Fruit fly (Drosophila melanogaster) whole organism, wandering third instar larva: Measurements from ENCODE around the gene lilli.

Experiments used
- Dfd ChIP-seq: fragments of >200 bp; optimal IDR thresholded peaks from 2 replicates; lab custom pipeline; 2017; ENCODE audit warnings: missing biosample characterization, missing genetic modification characterization
- Hr78 ChIP-seq: fragments of >200 bp; optimal IDR thresholded peaks from 2 replicates; lab custom pipeline; 2017; ENCODE audit warnings: missing biosample characterization, missing genetic modification characterization
- Sp1 ChIP-seq: fragments of 200-800 bp; sonication (Bioruptor generic); optimal IDR thresholded peaks from 3 replicates; lab custom pipeline; 2019; ENCODE audit warnings: missing biosample characterization, mild to moderate bottlenecking, missing genetic modification characterization, moderate library complexity
- Vsx2 ChIP-seq: fragments of 200-300, 225-300 bp; sonication (Bioruptor generic); optimal IDR thresholded peaks from 2 replicates; lab custom pipeline; 2018; ENCODE audit warnings: missing biosample characterization, missing genetic modification characterization; ENCODE audit not compliant: partially characterized antibody
- foxo ChIP-seq, 2 experiments: fragments of 200-800 bp; sonication (Bioruptor generic); optimal IDR thresholded peaks; 2 replicates in 1 of 2; 3 replicates in 1 of 2; lab custom pipeline; 2016 to 2017; ENCODE audit warnings: missing biosample characterization in 2 of 2, missing genetic modification characterization in 2 of 2
- fru ChIP-seq: fragments of 200-800 bp; sonication (Bioruptor generic); optimal IDR thresholded peaks from 3 replicates; lab custom pipeline; 2016; ENCODE audit warnings: missing biosample characterization, mild to moderate bottlenecking, missing genetic modification characterization
- h ChIP-seq: fragments of 200-800 bp; sonication (Bioruptor generic); optimal IDR thresholded peaks from 3 replicates; lab custom pipeline; 2016; ENCODE audit warnings: missing biosample characterization, mild to moderate bottlenecking, missing genetic modification characterization
- jim ChIP-seq: fragments of 175-275, 200-325 bp; sonication (Bioruptor generic); optimal IDR thresholded peaks from 2 replicates; lab custom pipeline; 2016; ENCODE audit warnings: missing biosample characterization, mild to moderate bottlenecking, missing genetic modification characterization
- lola ChIP-seq: fragments of >200 bp; optimal IDR thresholded peaks from 2 replicates; lab custom pipeline; 2017; ENCODE audit warnings: missing biosample characterization, missing genetic modification characterization
- pan ChIP-seq: fragments of >200 bp; optimal IDR thresholded peaks from 2 replicates; lab custom pipeline; 2017
- psq ChIP-seq: fragments of 200-800 bp; sonication (Bioruptor generic); optimal IDR thresholded peaks from 3 replicates; lab custom pipeline; 2017; ENCODE audit warnings: missing biosample characterization, mild to moderate bottlenecking, missing genetic modification characterization, moderate library complexity
- usp ChIP-seq: fragments of >200 bp; optimal IDR thresholded peaks from 2 replicates; lab custom pipeline; 2017; ENCODE audit warnings: missing biosample characterization, missing genetic modification characterization
- woc ChIP-seq: sonication (Bioruptor generic); optimal IDR thresholded peaks from 2 replicates; lab custom pipeline; 2016; ENCODE audit warnings: missing biosample characterization, mild to moderate bottlenecking, missing genetic modification characterization

DNA sequence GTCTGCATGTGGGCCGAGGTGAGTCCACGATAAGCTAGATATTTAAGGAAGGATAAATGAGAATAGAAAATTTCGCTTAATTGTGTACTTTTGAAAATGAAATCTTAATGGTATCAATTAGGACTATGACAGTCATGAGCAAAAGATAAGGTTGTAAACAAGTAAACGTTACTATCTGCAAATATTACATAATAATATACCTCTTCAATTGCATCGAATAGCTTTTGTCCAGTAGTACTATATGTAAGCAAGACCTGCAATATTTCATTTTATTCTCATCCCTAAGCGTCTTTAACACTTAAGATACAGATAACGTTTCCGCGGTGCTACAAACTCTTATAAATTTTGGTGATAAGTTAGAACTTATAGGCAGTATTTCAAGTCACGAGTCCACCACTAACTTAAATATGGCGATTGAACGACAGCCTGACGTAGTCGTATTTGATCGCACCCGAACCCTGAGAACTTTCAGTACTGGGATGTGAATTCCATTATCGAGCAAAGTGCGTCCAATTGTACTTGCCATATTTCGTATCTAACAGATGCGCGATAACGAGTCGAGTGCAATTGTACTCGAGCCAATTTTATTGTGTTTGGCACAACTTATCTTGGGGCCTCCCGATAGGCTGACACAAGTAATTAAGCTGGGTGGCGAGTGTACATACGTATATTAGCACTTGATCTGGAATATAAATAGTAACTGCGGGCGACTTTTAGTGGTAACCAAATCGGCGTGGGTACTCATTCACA is 20.0 kb upstream of the lilli start:
- TF ChIP-seq usp (no peak), jim (GFP tag; lab: Kevin White, UChicago) (no peak), Dfd (GFP tag; lab: Kevin White, UChicago) (no peak), pan (lab: Kevin White, UChicago) (no peak), Hr78 (GFP tag; lab: Kevin White, UChicago) (no peak), psq (no peak), h (GFP tag; lab: Kevin White, UChicago) (no peak), Vsx2 (GFP tag; lab: Kevin White, UChicago) (no peak), Sp1 (no peak), lola (GFP tag; lab: Kevin White, UChicago) (no peak), woc (GFP tag; lab: Kevin White, UChicago) (no peak), fru (GFP tag; lab: Kevin White, UChicago) (no peak), foxo (GFP tag; optimal IDR thresholded peaks at IDR 0.05; lab: Kevin White, UChicago) (no peak)
